Worm (Caenorhabditis elegans) whole organism, midembryonic: ENCODE results near the gene D1044.1.
A peak's percentile ranks its signal among the peaks of the same experiment; 100 is the strongest.

Experiments used
- T22C8.4 ChIP-seq: fragments of 200-800 bp; sonication (Bioruptor generic); IDR thresholded peaks from 2 replicates; pipeline ENCODE4 v1.3.6; 2022; ENCODE audit warnings: missing genetic modification characterization, missing compliant biosample characterization
- cog-1 ChIP-seq: sonication (generic microtip); optimal IDR thresholded peaks from 2 replicates; lab custom pipeline; 2016; ENCODE audit warnings: missing genetic modification characterization, missing compliant biosample characterization
- flt-1 ChIP-seq: fragments of 200-800 bp; sonication (Bioruptor generic); IDR thresholded peaks from 2 replicates; pipeline ENCODE4 v1.3.6; 2022; ENCODE audit warnings: missing genetic modification characterization, missing compliant biosample characterization
- klf-2 ChIP-seq: fragments of 200-800 bp; sonication (Bioruptor generic); conservative IDR thresholded peaks from 2 replicates; pipeline ENCODE4 v1.3.6; 2022; ENCODE audit warnings: missing genetic modification reagents, missing genetic modification characterization, missing compliant biosample characterization
- med-1 ChIP-seq: sonication (generic microtip); optimal IDR thresholded peaks from 2 replicates; lab custom pipeline; 2017; ENCODE audit warnings: missing genetic modification characterization, mild to moderate bottlenecking, missing compliant biosample characterization, antibody characterized with exemption, missing genetic modification reagents; ENCODE audit not compliant: insufficient read depth
- ref-1 ChIP-seq: fragments of 200-800 bp; sonication (Bioruptor generic); conservative IDR thresholded peaks from 2 replicates; pipeline ENCODE4 v1.3.6; 2022; ENCODE audit warnings: missing genetic modification reagents, missing genetic modification characterization, missing compliant biosample characterization
- tab-1 ChIP-seq: fragments of 200-800 bp; sonication (Bioruptor generic); IDR thresholded peaks from 2 replicates; pipeline ENCODE4 v1.3.6; 2022; ENCODE audit warnings: missing genetic modification characterization, missing compliant biosample characterization
- ztf-23 ChIP-seq: fragments of 200-800 bp; sonication (Bioruptor generic); IDR thresholded peaks from 2 replicates; pipeline ENCODE4 v1.3.6; 2022; ENCODE audit warnings: missing genetic modification reagents, missing genetic modification characterization, missing compliant biosample characterization
- ztf-29 ChIP-seq: fragments of 200-800 bp; sonication (Bioruptor generic); IDR thresholded peaks from 2 replicates; pipeline ENCODE4 v1.3.6; 2022; ENCODE audit warnings: missing genetic modification reagents, missing genetic modification characterization, missing compliant biosample characterization

D1044.1 gene

ce11 chrIII:5570814-5571443, 26.8 kb downstream of the D1044.1 start:
- TF ChIP-seq klf-2 (no peak), ref-1 (GFP tag; lab: Robert Waterston, UW) (no peak), med-1 (GFP tag; lab: Kevin White, UChicago) (no peak), T22C8.4 (GFP tag; lab: Robert Waterston, UW) (no peak), ztf-23 (no peak), cog-1 (tag; lab: Kevin White, UChicago) (no peak), ztf-29 (GFP tag; lab: Robert Waterston, UW) (no peak), flt-1 (no peak), tab-1 (no peak)

- TF ChIP-seq klf-2 (no peak), flt-1 (no peak), med-1 (GFP tag; lab: Kevin White, UChicago) (no peak), ztf-23 (no peak), cog-1 (tag; lab: Kevin White, UChicago) (no peak), tab-1 (no peak), T22C8.4 (GFP tag; lab: Robert Waterston, UW) (no peak), ztf-29 (GFP tag; lab: Robert Waterston, UW) (no peak), ref-1 (GFP tag; lab: Robert Waterston, UW) (no peak)
These were observed 28.7 kb downstream of the D1044.1 start for ce11 chrIII:5572806-5573205.

- TF ChIP-seq tab-1: no peak
These were observed 29.6 kb downstream of the D1044.1 start, which contains the start of gene molo-1 for ce11 chrIII:5573694-5574093. Gene molo-1 (plus strand): TSS chrIII:5573994.

- TF ChIP-seq med-1 (GFP tag; lab: Kevin White, UChicago) (no peak), klf-2 (no peak), T22C8.4 (GFP tag; lab: Robert Waterston, UW) (no peak), flt-1 (no peak), ztf-29 (GFP tag; lab: Robert Waterston, UW) (no peak), tab-1 (no peak)
These were observed 37.0 kb downstream of the D1044.1 start, which contains the start of gene F56D2.5 for ce11 chrIII:5581049-5581448. Gene F56D2.5 (minus strand): TSS chrIII:5581419.

- TF ChIP-seq ztf-29 (GFP tag; lab: Robert Waterston, UW) (no peak), tab-1 (no peak), ref-1 (GFP tag; lab: Robert Waterston, UW) (no peak), ztf-23 (no peak), T22C8.4 (GFP tag; lab: Robert Waterston, UW) (no peak)
These were observed 38.7 kb downstream of the D1044.1 start, which contains the start of the genes F56D2.8 and uev-2 for ce11 chrIII:5582766-5583165. Gene F56D2.8 (minus strand): TSS chrIII:5582866. Gene uev-2 (plus strand): TSS chrIII:5583125.

ce11 chrIII:5584647-5585046, 40.6 kb downstream of the D1044.1 start, which contains the start of gene F56D2.3:
Gene F56D2.3 (plus strand): TSS chrIII:5584947.
- no peak for TF ChIP-seq tab-1
- no peak for TF ChIP-seq ztf-29 (GFP tag; lab: Robert Waterston, UW)
- no peak for TF ChIP-seq klf-2
- TF ChIP-seq ztf-23: no peak
- no peak for TF ChIP-seq flt-1
- TF ChIP-seq med-1 (GFP tag; lab: Kevin White, UChicago): no peak
- TF ChIP-seq T22C8.4 (GFP tag; lab: Robert Waterston, UW): no peak
- TF ChIP-seq ref-1 (GFP tag; lab: Robert Waterston, UW): no peak
- TF ChIP-seq cog-1 (tag; lab: Kevin White, UChicago): no peak

ce11 chrIII:5585711-5586110, 41.6 kb downstream of the D1044.1 start:
- TF ChIP-seq ztf-29 (GFP tag; lab: Robert Waterston, UW) (no peak), ref-1 (GFP tag; lab: Robert Waterston, UW) (no peak), klf-2 (no peak), cog-1 (tag; lab: Kevin White, UChicago) (no peak)

ce11 chrIII:5586925-5587324, 42.8 kb downstream of the D1044.1 start, which contains the start of gene F56D2.2:
Gene F56D2.2 (plus strand): TSS chrIII:5587263.
- TF ChIP-seq flt-1 (0 out of 2 replicates have a peak, but pooled peaks have one; percentile 44), tab-1 (no peak)

- TF ChIP-seq klf-2 (no peak), ztf-29 (GFP tag; lab: Robert Waterston, UW) (no peak), ref-1 (GFP tag; lab: Robert Waterston, UW) (no peak), med-1 (GFP tag; lab: Kevin White, UChicago) (no peak), T22C8.4 (GFP tag; lab: Robert Waterston, UW) (no peak), flt-1 (no peak), tab-1 (no peak), ztf-23 (no peak), cog-1 (tag; lab: Kevin White, UChicago) (no peak)
These were observed 44.7 kb downstream of the D1044.1 start for ce11 chrIII:5588746-5589145.

ce11 chrIII:5591668-5592149, 47.6 kb downstream of the D1044.1 start, which contains the start of the genes ddx-15 and ucr-1:
Gene ddx-15 (minus strand): TSS chrIII:5591718.
Gene ucr-1 (plus strand): TSS chrIII:5592135.
- no peak for TF ChIP-seq ref-1 (GFP tag; lab: Robert Waterston, UW)
- 0 out of 2 replicates have a peak, but pooled peaks have one; percentile 39 for TF ChIP-seq ztf-23

- TF ChIP-seq klf-2: no peak
These were observed 50.3 kb downstream of the D1044.1 start for ce11 chrIII:5594350-5594749.
